Fruit fly (Drosophila melanogaster) whole organism, embryonic: ENCODE results near the gene CG16775.

Source experiments
- Atf3 ChIP-seq: fragments of 200-800 bp; sonication (Bioruptor generic); optimal IDR thresholded peaks from 3 replicates; lab custom pipeline; 2016; ENCODE audit warnings: missing biosample characterization, missing genetic modification characterization
- Atf6 ChIP-seq: fragments of 200-800 bp; sonication (Bioruptor generic); IDR thresholded peaks from 2 replicates; pipeline ENCODE4 v1.3.6; 2022; ENCODE audit warnings: missing biosample characterization, missing genetic modification characterization
- Bgb ChIP-seq: fragments of 200-800 bp; sonication (Bioruptor generic); IDR thresholded peaks from 2 replicates; pipeline ENCODE4 v1.3.6; 2022; ENCODE audit warnings: missing biosample characterization, missing genetic modification characterization; ENCODE audit not compliant: partially characterized antibody
- BtbVII ChIP-seq: fragments of 200-800 bp; sonication (Bioruptor generic); optimal IDR thresholded peaks from 3 replicates; lab custom pipeline; 2017; ENCODE audit warnings: missing biosample characterization, mild to moderate bottlenecking, missing genetic modification characterization
- CG10209 ChIP-seq: fragments of 200-800 bp; sonication (Bioruptor generic); optimal IDR thresholded peaks from 3 replicates; lab custom pipeline; 2017; ENCODE audit warnings: missing biosample characterization, mild to moderate bottlenecking, missing genetic modification characterization, missing genetic modification reagents
- CG10321 ChIP-seq: fragments of 200-800 bp; sonication (Bioruptor generic); IDR thresholded peaks from 2 replicates; pipeline ENCODE4 v1.3.6; 2022; ENCODE audit warnings: missing biosample characterization, missing genetic modification characterization
- CG10654 ChIP-seq: fragments of 200-800 bp; sonication (Bioruptor generic); optimal IDR thresholded peaks from 2 replicates; lab custom pipeline; 2016; ENCODE audit warnings: missing biosample characterization, missing genetic modification characterization
- CG10979 ChIP-seq: fragments of 200-800 bp; sonication (Bioruptor generic); optimal IDR thresholded peaks from 2 replicates; lab custom pipeline; 2018; ENCODE audit warnings: missing biosample characterization, mild to moderate bottlenecking, missing genetic modification characterization, moderate library complexity
- CG11398 ChIP-seq: fragments of 200-800 bp; sonication (Bioruptor generic); optimal IDR thresholded peaks from 2 replicates; lab custom pipeline; 2016; ENCODE audit warnings: missing biosample characterization, missing genetic modification characterization
- CG13424 ChIP-seq: fragments of 200-800 bp; sonication (Bioruptor generic); optimal IDR thresholded peaks from 2 replicates; lab custom pipeline; 2019; ENCODE audit warnings: missing biosample characterization, mild to moderate bottlenecking, missing genetic modification characterization, moderate library complexity
- CG1603 ChIP-seq: fragments of 200-800 bp; sonication (Bioruptor generic); optimal IDR thresholded peaks from 2 replicates; lab custom pipeline; 2019; ENCODE audit warnings: missing biosample characterization, mild to moderate bottlenecking, missing genetic modification characterization, moderate library complexity
- CG18764 ChIP-seq: fragments of 200-800 bp; sonication (Bioruptor generic); optimal IDR thresholded peaks from 3 replicates; lab custom pipeline; 2016; ENCODE audit warnings: missing biosample characterization, missing genetic modification characterization
- CG4404 ChIP-seq: fragments of 200-800 bp; sonication (Bioruptor generic); IDR thresholded peaks from 2 replicates; pipeline ENCODE4 v1.3.6; 2022; ENCODE audit warnings: missing biosample characterization, missing genetic modification characterization
- CG6272 ChIP-seq: fragments of 200-800 bp; sonication (Bioruptor generic); IDR thresholded peaks from 2 replicates; pipeline ENCODE4 v1.3.6; 2022; ENCODE audit warnings: missing biosample characterization, missing genetic modification characterization
- CG7786 ChIP-seq: fragments of 200-800 bp; sonication (Bioruptor generic); optimal IDR thresholded peaks from 2 replicates; lab custom pipeline; 2016; ENCODE audit warnings: missing biosample characterization, missing genetic modification characterization
- CG7963 ChIP-seq: fragments of 200-800 bp; sonication (Bioruptor generic); IDR thresholded peaks from 3 replicates; pipeline ENCODE4 v1.3.6; 2022; ENCODE audit warnings: missing biosample characterization, missing genetic modification characterization; ENCODE audit not compliant: partially characterized antibody
- CG8359 ChIP-seq: fragments of 200-800 bp; sonication (Bioruptor generic); optimal IDR thresholded peaks from 2 replicates; lab custom pipeline; 2017; ENCODE audit warnings: missing biosample characterization, mild to moderate bottlenecking, missing genetic modification characterization, borderline replicate concordance
- CkIIα-i1 ChIP-seq: fragments of 200-800 bp; sonication (Bioruptor generic); IDR thresholded peaks from 2 replicates; pipeline ENCODE4 v1.3.6; 2022; ENCODE audit warnings: missing biosample characterization, missing genetic modification characterization
- Dad ChIP-seq: fragments of 200-800 bp; sonication (Bioruptor generic); optimal IDR thresholded peaks from 3 replicates; lab custom pipeline; 2016; ENCODE audit warnings: missing biosample characterization, missing genetic modification characterization
- Dbx ChIP-seq: fragments of 200-800 bp; sonication (Bioruptor generic); IDR thresholded peaks from 3 replicates; pipeline ENCODE4 v1.3.6; 2022; ENCODE audit warnings: missing biosample characterization, missing genetic modification characterization
- Deaf1 ChIP-seq: fragments of 200-800 bp; optimal IDR thresholded peaks from 3 replicates; lab custom pipeline; 2019; ENCODE audit warnings: missing biosample characterization, mild to moderate bottlenecking, missing genetic modification characterization, moderate library complexity
- Dref ChIP-seq: fragments of 200-800 bp; sonication (Bioruptor generic); IDR thresholded peaks from 2 replicates; pipeline ENCODE4 v1.3.6; 2022; ENCODE audit warnings: missing biosample characterization, missing genetic modification characterization
- ERR ChIP-seq: fragments of 200-800 bp; sonication (Bioruptor generic); optimal IDR thresholded peaks from 2 replicates; lab custom pipeline; 2016; ENCODE audit warnings: missing biosample characterization, missing genetic modification characterization
- HHEX ChIP-seq: fragments of 200-800 bp; sonication (Bioruptor generic); optimal IDR thresholded peaks from 3 replicates; lab custom pipeline; 2017; ENCODE audit warnings: missing biosample characterization, mild to moderate bottlenecking, missing genetic modification characterization, missing genetic modification reagents
- Lpt ChIP-seq: fragments of >200 bp; optimal IDR thresholded peaks from 2 replicates; lab custom pipeline; 2018; ENCODE audit warnings: missing biosample characterization, missing genetic modification characterization
- NC2β ChIP-seq: fragments of 200-800 bp; sonication (Bioruptor generic); optimal IDR thresholded peaks from 2 replicates; lab custom pipeline; 2016; ENCODE audit warnings: missing biosample characterization, missing genetic modification characterization
- Six4 ChIP-seq: fragments of 200-800 bp; sonication (Bioruptor generic); optimal IDR thresholded peaks from 2 replicates; lab custom pipeline; 2016; ENCODE audit warnings: missing biosample characterization, missing genetic modification characterization
- Sry-β ChIP-seq: fragments of 200-800 bp; sonication (Bioruptor generic); optimal IDR thresholded peaks from 2 replicates; lab custom pipeline; 2018; ENCODE audit warnings: missing biosample characterization, mild to moderate bottlenecking, missing genetic modification characterization, moderate library complexity
- Sry-δ ChIP-seq: fragments of 200-800 bp; sonication (Bioruptor generic); optimal IDR thresholded peaks from 2 replicates; lab custom pipeline; 2016; ENCODE audit warnings: missing biosample characterization, missing genetic modification characterization
- Xrp1 ChIP-seq: fragments of 200-800 bp; sonication (Bioruptor generic); IDR thresholded peaks from 2 replicates; pipeline ENCODE4 v1.3.6; 2022; ENCODE audit warnings: missing biosample characterization, missing genetic modification characterization
- al ChIP-seq: fragments of 200-800 bp; sonication (Bioruptor generic); IDR thresholded peaks from 2 replicates; pipeline ENCODE4 v1.3.6; 2022; ENCODE audit warnings: missing biosample characterization, missing genetic modification characterization
- bbx ChIP-seq: fragments of 200-800 bp; sonication (Bioruptor generic); IDR thresholded peaks from 2 replicates; pipeline ENCODE4 v1.3.6; 2022; ENCODE audit warnings: missing biosample characterization, missing genetic modification characterization; ENCODE audit not compliant: partially characterized antibody
- br ChIP-seq: fragments of >200 bp; optimal IDR thresholded peaks from 2 replicates; lab custom pipeline; 2017
- chif ChIP-seq, 2 experiments: fragments of 200-800 bp; sonication (Bioruptor generic); optimal IDR thresholded peaks; 3 replicates each; lab custom pipeline; 2016; ENCODE audit warnings: missing biosample characterization in 2 of 2, missing genetic modification characterization in 2 of 2
- crp ChIP-seq, 2 experiments: fragments of 200-800 bp; sonication (Bioruptor generic); optimal IDR thresholded peaks; 2 replicates in 1 of 2; 3 replicates in 1 of 2; lab custom pipeline; 2017; ENCODE audit warnings: missing biosample characterization in 2 of 2, missing genetic modification characterization in 2 of 2, mild to moderate bottlenecking in 1 of 2, moderate library complexity in 1 of 2
- dysf ChIP-seq: fragments of 200-800 bp; sonication (Bioruptor generic); IDR thresholded peaks from 3 replicates; pipeline ENCODE4 v1.3.6; 2022; ENCODE audit warnings: missing biosample characterization, missing genetic modification characterization
- hbn ChIP-seq: fragments of 200-800 bp; sonication (Bioruptor generic); IDR thresholded peaks from 2 replicates; pipeline ENCODE4 v1.3.6; 2022; ENCODE audit warnings: missing biosample characterization, missing genetic modification characterization; ENCODE audit not compliant: partially characterized antibody
- lmd ChIP-seq: fragments of 200-800 bp; sonication (Bioruptor generic); IDR thresholded peaks from 2 replicates; pipeline ENCODE4 v1.3.6; 2022; ENCODE audit warnings: missing biosample characterization, missing genetic modification characterization
- lov ChIP-seq, 2 experiments: fragments of 200-800 bp in 1 of 2; fragments of >200 bp in 1 of 2; sonication (Bioruptor generic) in 1 of 2; IDR thresholded peaks in 1 of 2; optimal IDR thresholded peaks in 1 of 2; 2 replicates in 1 of 2; 3 replicates in 1 of 2; pipeline versions ENCODE4 v1.3.6 to Lab custom; 2017 to 2022; ENCODE audit warnings: missing biosample characterization in 1 of 2, missing genetic modification characterization in 1 of 2
- maf-S ChIP-seq: fragments of 200-800 bp; sonication (Bioruptor generic); optimal IDR thresholded peaks from 2 replicates; lab custom pipeline; 2016; ENCODE audit warnings: missing biosample characterization, missing genetic modification characterization
- nerfin-2 ChIP-seq: fragments of 200-800 bp; sonication (Bioruptor generic); IDR thresholded peaks from 2 replicates; pipeline ENCODE4 v1.3.6; 2022; ENCODE audit warnings: missing biosample characterization, missing genetic modification characterization; ENCODE audit not compliant: partially characterized antibody
- oc ChIP-seq: fragments of 200-800 bp; sonication (Bioruptor generic); optimal IDR thresholded peaks from 2 replicates; lab custom pipeline; 2018; ENCODE audit warnings: missing biosample characterization, mild to moderate bottlenecking, missing genetic modification characterization, moderate library complexity
- pho ChIP-seq: fragments of 200-800 bp; sonication (Bioruptor generic); optimal IDR thresholded peaks from 2 replicates; lab custom pipeline; 2016; ENCODE audit warnings: missing biosample characterization, missing genetic modification characterization
- pum ChIP-seq: fragments of 200-800 bp; sonication (Bioruptor generic); optimal IDR thresholded peaks from 2 replicates; lab custom pipeline; 2016; ENCODE audit warnings: missing biosample characterization, missing genetic modification characterization
- rib ChIP-seq: fragments of 200-800 bp; sonication (Bioruptor generic); IDR thresholded peaks from 2 replicates; pipeline ENCODE4 v1.3.6; 2022; ENCODE audit warnings: missing biosample characterization, missing genetic modification characterization
- sens ChIP-seq: fragments of 200-800 bp; sonication (Bioruptor generic); peaks from one replicate; lab custom pipeline; 2016; ENCODE audit warnings: missing biosample characterization, missing genetic modification characterization
- tna ChIP-seq: fragments of 200-800 bp; sonication (Bioruptor generic); IDR thresholded peaks from 2 replicates; pipeline ENCODE4 v1.3.6; 2022; ENCODE audit warnings: missing biosample characterization, missing genetic modification characterization; ENCODE audit not compliant: partially characterized antibody
- vfl ChIP-seq: fragments of 200-800 bp; sonication (Bioruptor generic); optimal IDR thresholded peaks from 2 replicates; lab custom pipeline; 2016; ENCODE audit warnings: missing biosample characterization, missing genetic modification characterization
- wdn ChIP-seq: fragments of 200-800 bp; sonication (Bioruptor generic); IDR thresholded peaks from 2 replicates; pipeline ENCODE4 v1.3.6; 2022; ENCODE audit warnings: missing biosample characterization, missing genetic modification characterization
- zf30C ChIP-seq: fragments of 200-800 bp; sonication (Bioruptor generic); optimal IDR thresholded peaks from 3 replicates; lab custom pipeline; 2018; ENCODE audit warnings: missing biosample characterization, mild to moderate bottlenecking, missing genetic modification characterization

Gene CG16775

dm6 chr3L:17841085-17841606, 45.3 kb downstream of the CG16775 start, which contains the start of gene CG5577 (continued):
- TF ChIP-seq CG4404 (no peak), CG8359 (no peak), BtbVII (GFP tag; lab: Kevin White, UChicago) (peak; percentile 7), CG7786 (GFP tag; lab: Kevin White, UChicago) (no peak), crp (GFP tag; optimal IDR thresholded peaks at IDR 0.05; lab: Kevin White, UChicago) (no peak), chif (GFP tag; optimal IDR thresholded peaks at IDR 0.05; lab: Kevin White, UChicago) (no peak), CG11398 (GFP tag; lab: Kevin White, UChicago) (no peak), bbx (GFP tag; lab: Robert Waterston, UW) (peak; percentile 52; the same call in 1 of the 2 replicates), Dad (no peak), dysf (GFP tag; lab: Robert Waterston, UW) (0 out of 3 replicates have a peak, but pooled peaks have one; percentile 12), ERR (GFP tag; lab: Kevin White, UChicago) (peak; percentile 31), tna (GFP tag; lab: Robert Waterston, UW) (peak; percentile 42; the same call in 1 of the 2 replicates), Six4 (no peak), CG18764 (GFP tag; lab: Kevin White, UChicago) (no peak), CG7963 (GFP tag; lab: Robert Waterston, UW) (no peak), hbn (GFP tag; lab: Robert Waterston, UW) (peak; percentile 40; the same call in 1 of the 2 replicates), Atf6 (GFP tag; lab: Robert Waterston, UW) (peak; percentile 20; the same call in 1 of the 2 replicates), Xrp1 (no peak), NC2β (GFP tag; lab: Kevin White, UChicago) (no peak), Dbx (GFP tag; lab: Robert Waterston, UW) (peak; percentile 62; the same call in 1 of the 3 replicates), pho (peak; percentile 11), pum (GFP tag; lab: Kevin White, UChicago) (no peak), Deaf1 (tag; lab: Kevin White, UChicago) (peak; percentile 78), Sry-δ (GFP tag; lab: Kevin White, UChicago) (peak; percentile 8), lmd (peak; percentile 15; the same call in 1 of the 2 replicates), oc (tag; lab: Kevin White, UChicago) (no peak), wdn (GFP tag; lab: Robert Waterston, UW) (no peak), rib (GFP tag; lab: Robert Waterston, UW) (peak; percentile 59; the same call in 1 of the 2 replicates), nerfin-2 (GFP tag; lab: Robert Waterston, UW) (0 out of 2 replicates have a peak, but pooled peaks have one; percentile 16), CG10209 (GFP tag; lab: Kevin White, UChicago) (no peak), al (GFP tag; lab: Robert Waterston, UW) (no peak), Atf3 (GFP tag; lab: Kevin White, UChicago) (no peak), Bgb (GFP tag; lab: Robert Waterston, UW) (peak; percentile 74), br (no peak), Dref (peak; percentile 57), lov (optimal IDR thresholded peaks at IDR 0.05; lab: Kevin White, UChicago) (no peak), lov (GFP tag; IDR thresholded peaks at IDR 0.05; lab: Robert Waterston, UW) (0 out of 3 replicates have a peak, but pooled peaks have one; percentile 9), Sry-β (GFP tag; lab: Kevin White, UChicago) (no peak), CkIIα-i1 (GFP tag; lab: Robert Waterston, UW) (no peak), Lpt (no peak), CG10654 (GFP tag; lab: Kevin White, UChicago) (no peak), sens (GFP tag; lab: Kevin White, UChicago) (no peak), zf30C (GFP tag; lab: Kevin White, UChicago) (no peak), CG6272 (GFP tag; lab: Robert Waterston, UW) (no peak), CG1603 (tag; lab: Kevin White, UChicago) (peak; percentile 9), CG13424 (tag; lab: Kevin White, UChicago) (no peak), CG10321 (GFP tag; lab: Robert Waterston, UW) (no peak), vfl (GFP tag; lab: Kevin White, UChicago) (no peak), HHEX (GFP tag; lab: Kevin White, UChicago) (peak; percentile 38), CG10979 (tag; lab: Kevin White, UChicago) (no peak), maf-S (no peak)
